Worm (Caenorhabditis elegans) whole organism, L1 larva: Measurements from ENCODE around the gene W01B6.8.

Experiments
- ama-1 ChIP-seq: fragments of 150-350 bp; optimal IDR thresholded peaks from 2 replicates; lab custom pipeline; 2014
- blmp-1 ChIP-seq: fragments of 150-350 bp; optimal IDR thresholded peaks from 2 replicates; lab custom pipeline; 2014; ENCODE audit warnings: missing biosample characterization, missing genetic modification characterization
- ceh-8 ChIP-seq: fragments of 200-800 bp; sonication (Bioruptor generic); optimal IDR thresholded peaks from 2 replicates; lab custom pipeline; 2018; ENCODE audit warnings: mild to moderate bottlenecking, missing genetic modification characterization, moderate library complexity, missing compliant biosample characterization
- ceh-88 ChIP-seq: fragments of 200-800 bp; sonication (Bioruptor generic); IDR thresholded peaks from 2 replicates; pipeline ENCODE4 v1.3.6; 2022; ENCODE audit warnings: missing genetic modification characterization, missing compliant biosample characterization
- ceh-90 ChIP-seq: sonication (generic microtip); optimal IDR thresholded peaks from 2 replicates; lab custom pipeline; 2016; ENCODE audit warnings: missing genetic modification characterization, missing compliant biosample characterization
- ces-1 ChIP-seq: fragments of 150-350 bp; optimal IDR thresholded peaks from 2 replicates; lab custom pipeline; 2014; ENCODE audit warnings: missing biosample characterization, missing genetic modification reagents, missing genetic modification characterization
- dsc-1 ChIP-seq: sonication (generic microtip); optimal IDR thresholded peaks from 2 replicates; lab custom pipeline; 2016; ENCODE audit warnings: mild to moderate bottlenecking, missing genetic modification characterization, missing compliant biosample characterization
- elt-2 ChIP-seq: sonication (generic microtip); optimal IDR thresholded peaks from 2 replicates; lab custom pipeline; 2016; ENCODE audit warnings: missing genetic modification characterization, mild to moderate bottlenecking, inconsistent platforms, missing compliant biosample characterization, missing genetic modification reagents
- elt-3 ChIP-seq, 6 experiments: fragments of 150-350 bp in 1 of 6; sonication (generic microtip); optimal IDR thresholded peaks; 2 replicates each; lab custom pipeline; 2017 to 2018; ENCODE audit warnings: missing biosample characterization in 6 of 6, missing genetic modification characterization in 6 of 6, inconsistent platforms in 1 of 6
- fkh-4 ChIP-seq: sonication (generic microtip); optimal IDR thresholded peaks from 2 replicates; lab custom pipeline; 2016; ENCODE audit warnings: missing compliant biosample characterization, missing genetic modification characterization, borderline replicate concordance
- fkh-8 ChIP-seq: sonication (generic microtip); optimal IDR thresholded peaks from 2 replicates; lab custom pipeline; 2016; ENCODE audit warnings: mild to moderate bottlenecking, missing genetic modification characterization, missing compliant biosample characterization
- fos-1 ChIP-seq: fragments of 150-350 bp; optimal IDR thresholded peaks from 2 replicates; lab custom pipeline; 2014; ENCODE audit warnings: missing biosample characterization, missing genetic modification characterization
- hlh-17 ChIP-seq: fragments of 200-800 bp; sonication (Bioruptor generic); optimal IDR thresholded peaks from 2 replicates; lab custom pipeline; 2018; ENCODE audit warnings: missing genetic modification characterization, mild to moderate bottlenecking, missing compliant biosample characterization, moderate library complexity, borderline replicate concordance
- lin-13 ChIP-seq: fragments of 150-350 bp; optimal IDR thresholded peaks from 2 replicates; lab custom pipeline; 2014; ENCODE audit warnings: missing biosample characterization, missing genetic modification reagents, missing genetic modification characterization
- lin-14 ChIP-seq: fragments of 200-800 bp; sonication (Bioruptor generic); optimal IDR thresholded peaks from 2 replicates; lab custom pipeline; 2018; ENCODE audit warnings: mild to moderate bottlenecking, missing genetic modification characterization, moderate library complexity, missing compliant biosample characterization
- lin-15B ChIP-seq: fragments of 150-350 bp; sonication (generic microtip); optimal IDR thresholded peaks from 3 replicates; lab custom pipeline; 2014; ENCODE audit warnings: missing biosample characterization, missing genetic modification characterization
- lin-39 ChIP-seq: fragments of 150-350 bp; optimal IDR thresholded peaks from 2 replicates; lab custom pipeline; 2014; ENCODE audit warnings: missing biosample characterization, missing genetic modification reagents, missing genetic modification characterization
- lsy-2 ChIP-seq, 2 experiments: fragments of 150-350 bp; optimal IDR thresholded peaks; 2 replicates each; lab custom pipeline; 2014; ENCODE audit warnings: missing biosample characterization in 2 of 2, missing genetic modification characterization in 2 of 2
- mab-9 ChIP-seq: fragments of 200-800 bp; sonication (Bioruptor generic); IDR thresholded peaks from 2 replicates; pipeline ENCODE4 v1.3.6; 2022; ENCODE audit warnings: missing genetic modification reagents, missing genetic modification characterization, missing compliant biosample characterization
- mef-2 ChIP-seq: fragments of 150-350 bp; optimal IDR thresholded peaks from 2 replicates; lab custom pipeline; 2014; ENCODE audit warnings: missing biosample characterization, missing genetic modification characterization
- mep-1 ChIP-seq: fragments of 150-350 bp; optimal IDR thresholded peaks from 2 replicates; lab custom pipeline; 2014; ENCODE audit warnings: missing biosample characterization, missing genetic modification characterization
- nhr-28 ChIP-seq: fragments of 150-350 bp; optimal IDR thresholded peaks from 2 replicates; lab custom pipeline; 2014; ENCODE audit warnings: missing biosample characterization, missing genetic modification characterization
- nhr-47 ChIP-seq: sonication (generic microtip); optimal IDR thresholded peaks from 2 replicates; lab custom pipeline; 2016; ENCODE audit warnings: mild to moderate bottlenecking, missing genetic modification characterization, moderate library complexity, missing compliant biosample characterization
- nhr-84 ChIP-seq: sonication (generic microtip); optimal IDR thresholded peaks from 2 replicates; lab custom pipeline; 2017; ENCODE audit warnings: missing biosample characterization, missing genetic modification characterization
- nhr-85 ChIP-seq: sonication (generic microtip); peaks from one replicate; lab custom pipeline; 2016; ENCODE audit warnings: missing genetic modification characterization, inconsistent platforms, missing compliant biosample characterization
- pag-3 ChIP-seq: sonication (generic microtip); optimal IDR thresholded peaks from 2 replicates; lab custom pipeline; 2017; ENCODE audit warnings: missing genetic modification characterization, mild to moderate bottlenecking, missing compliant biosample characterization, antibody characterized with exemption, borderline replicate concordance; ENCODE audit not compliant: insufficient read depth
- sox-4 ChIP-seq: sonication (generic microtip); optimal IDR thresholded peaks from 2 replicates; lab custom pipeline; 2016; ENCODE audit warnings: missing genetic modification characterization, missing compliant biosample characterization
- tlp-1 ChIP-seq: fragments of 150-350 bp; optimal IDR thresholded peaks from 2 replicates; lab custom pipeline; 2014; ENCODE audit warnings: missing biosample characterization, missing genetic modification characterization
- unc-130 ChIP-seq: fragments of 150-350 bp; optimal IDR thresholded peaks from 2 replicates; lab custom pipeline; 2017; ENCODE audit warnings: missing biosample characterization, missing genetic modification characterization, inconsistent platforms
- xbp-1 ChIP-seq: sonication (generic microtip); optimal IDR thresholded peaks from 2 replicates; lab custom pipeline; 2016; ENCODE audit warnings: missing genetic modification characterization, missing compliant biosample characterization
- ztf-4 ChIP-seq: fragments of 150-350 bp; optimal IDR thresholded peaks from 2 replicates; lab custom pipeline; 2014; ENCODE audit warnings: missing biosample characterization, missing genetic modification characterization

Gene W01B6.8

ce11 chrIV:10046005-10046404 lies 38.2 kb downstream of the W01B6.8 start:
- peak; percentile 58 for TF ChIP-seq fkh-4
- TF ChIP-seq dsc-1 (tag; lab: Kevin White, UChicago), result peak; percentile 83
- no peak for TF ChIP-seq mef-2 (tag; lab: Kevin White, UChicago)
- TF ChIP-seq lin-13 (GFP tag; lab: Kevin White, UChicago), result no peak
- no peak for TF ChIP-seq ces-1 (GFP tag; lab: Kevin White, UChicago)
- peak; percentile 14 for TF ChIP-seq lin-14 (GFP tag; lab: Kevin White, UChicago)
- TF ChIP-seq fos-1, result no peak
- TF ChIP-seq hlh-17, result no peak
- TF ChIP-seq lsy-2 (tag; optimal IDR thresholded peaks at IDR 0.05; lab: Kevin White, UChicago), result no peak
- TF ChIP-seq ceh-90, result no peak
- TF ChIP-seq lin-39, result no peak

ce11 chrIV:10042881-10043280 lies 41.3 kb downstream of the W01B6.8 start, which contains the start of gene frk-1:
frk-1 (plus strand) TSS chrIV:10043181.
- TF ChIP-seq pag-3 (tag; lab: Kevin White, UChicago) (no peak), xbp-1 (no peak), nhr-84 (tag; lab: Kevin White, UChicago) (no peak), mep-1 (tag; lab: Kevin White, UChicago) (no peak), nhr-47 (tag; lab: Kevin White, UChicago) (no peak), nhr-28 (tag; lab: Kevin White, UChicago) (no peak), fkh-8 (no peak), ama-1 (lab: Kevin White, UChicago) (no peak), sox-4 (tag; lab: Kevin White, UChicago) (no peak), ztf-4 (tag; lab: Kevin White, UChicago) (no peak), fkh-4 (no peak), lin-15B (tag; lab: Kevin White, UChicago) (no peak), tlp-1 (no peak), elt-2 (tag; lab: Kevin White, UChicago) (no peak)

- TF ChIP-seq ceh-8 (GFP tag; lab: Kevin White, UChicago) (no peak), mab-9 (no peak), blmp-1 (tag; lab: Kevin White, UChicago) (peak; percentile 42), nhr-85 (tag; lab: Kevin White, UChicago) (peak; percentile 22), unc-130 (tag; lab: Kevin White, UChicago) (no peak), ceh-88 (GFP tag; lab: Robert Waterston, UW) (no peak), elt-3 (tag; optimal IDR thresholded peaks at IDR 0.05; lab: Kevin White, UChicago) (peak in 1 of 6 experiments; percentile 11)
These were observed 43.4 kb downstream of the W01B6.8 start, which contains the start of gene dhs-31 for ce11 chrIV:10040803-10041202. dhs-31 (minus strand) TSS chrIV:10040903.

DNA sequence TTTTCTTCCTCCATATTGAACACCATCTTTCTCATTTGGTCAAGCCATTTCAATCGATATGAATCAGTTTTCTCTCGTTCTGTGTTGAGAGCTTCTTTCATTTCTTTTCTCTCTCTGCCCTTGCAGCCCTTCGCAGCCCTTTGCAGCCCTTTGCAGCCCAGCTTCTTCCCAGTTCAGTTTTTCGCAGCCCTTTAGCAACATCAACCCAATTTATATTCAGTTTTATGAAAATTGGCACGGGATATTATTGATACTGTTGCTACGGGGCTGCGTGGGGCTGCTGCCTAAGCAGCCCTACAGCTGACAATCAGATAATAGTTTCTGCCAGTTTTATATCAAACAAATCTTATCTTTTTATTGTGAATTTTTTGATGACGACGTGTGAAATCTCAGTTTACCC lies 47.2 kb downstream of the W01B6.8 start, which contains the start of gene F44D12.10:
F44D12.10 (minus strand) TSS at position 101 of the 400 bp plus-strand sequence.
- TF ChIP-seq lin-13 (GFP tag; lab: Kevin White, UChicago), result no peak
- no peak for TF ChIP-seq lin-14 (GFP tag; lab: Kevin White, UChicago)
